Worm (Caenorhabditis elegans) whole organism, early embryonic: Measurements from ENCODE around the gene T05B9.2.

ENCODE experiments used
- B0310.2 ChIP-seq: sonication (generic microtip); optimal IDR thresholded peaks from 2 replicates; lab custom pipeline; 2016; ENCODE audit warnings: mild to moderate bottlenecking, missing genetic modification characterization, missing compliant biosample characterization
- F13C5.2 ChIP-seq: sonication (generic microtip); optimal IDR thresholded peaks from 2 replicates; lab custom pipeline; 2017; ENCODE audit warnings: mild to moderate bottlenecking, missing genetic modification characterization, inconsistent platforms, missing compliant biosample characterization
- aly-1 ChIP-seq: sonication (generic microtip); optimal IDR thresholded peaks from 2 replicates; lab custom pipeline; 2016; ENCODE audit warnings: missing genetic modification characterization, missing compliant biosample characterization
- ama-1 ChIP-seq: fragments of 150-350 bp; optimal IDR thresholded peaks from 2 replicates; lab custom pipeline; 2014
- ceh-13 ChIP-seq: fragments of 200-800 bp; sonication (Bioruptor generic); optimal IDR thresholded peaks from 2 replicates; lab custom pipeline; 2018; ENCODE audit warnings: mild to moderate bottlenecking, missing genetic modification characterization, missing compliant biosample characterization
- ets-7 ChIP-seq: sonication (generic microtip); optimal IDR thresholded peaks from 2 replicates; lab custom pipeline; 2016; ENCODE audit warnings: missing genotype, missing genetic modification characterization, missing compliant biosample characterization
- flt-1 ChIP-seq: fragments of 200-800 bp; sonication (Bioruptor generic); IDR thresholded peaks from 2 replicates; pipeline ENCODE4 v1.3.6; 2022; ENCODE audit warnings: missing genetic modification characterization, missing compliant biosample characterization
- hmbx-1 ChIP-seq: sonication (generic microtip); optimal IDR thresholded peaks from 2 replicates; lab custom pipeline; 2016; ENCODE audit warnings: mild to moderate bottlenecking, missing genetic modification characterization, missing compliant biosample characterization
- hnd-1 ChIP-seq: sonication (generic microtip); optimal IDR thresholded peaks from 2 replicates; lab custom pipeline; 2016; ENCODE audit warnings: missing genetic modification characterization, missing compliant biosample characterization
- pes-1 ChIP-seq: fragments of 200-800 bp; sonication (Bioruptor generic); IDR thresholded peaks from 2 replicates; pipeline ENCODE4 v1.3.6; 2022; ENCODE audit warnings: missing genetic modification reagents, missing genetic modification characterization, missing compliant biosample characterization
- scrt-1 ChIP-seq: fragments of 200-800 bp; sonication (Bioruptor generic); IDR thresholded peaks from 2 replicates; pipeline ENCODE4 v1.3.6; 2022; ENCODE audit warnings: missing genetic modification characterization, missing compliant biosample characterization
- sea-1 ChIP-seq: fragments of 200-800 bp; sonication (Bioruptor generic); conservative IDR thresholded peaks from 2 replicates; pipeline ENCODE4 v1.3.6; 2022; ENCODE audit warnings: missing genetic modification characterization, missing compliant biosample characterization
- tra-4 ChIP-seq: sonication (generic microtip); optimal IDR thresholded peaks from 2 replicates; lab custom pipeline; 2017; ENCODE audit warnings: missing genetic modification characterization, missing compliant biosample characterization

ce11 chrII:11274876-11275275 is 19.2 kb downstream of the T05B9.2 start:
- TF ChIP-seq ama-1 (lab: Kevin White, UChicago) (no peak), ceh-13 (GFP tag; lab: Kevin White, UChicago) (no peak), pes-1 (GFP tag; lab: Robert Waterston, UW) (no peak), aly-1 (tag; lab: Kevin White, UChicago) (no peak), flt-1 (no peak), hmbx-1 (no peak), tra-4 (no peak), sea-1 (GFP tag; lab: Robert Waterston, UW) (no peak), hnd-1 (no peak), B0310.2 (tag; lab: Kevin White, UChicago) (no peak), F13C5.2 (tag; lab: Kevin White, UChicago) (no peak), scrt-1 (no peak), ets-7 (no peak)
